Fruit fly (Drosophila melanogaster) whole organism, adult: ENCODE results near the gene Ssb-c31a.

Experiments used
- CG12768 ChIP-seq: fragments of 200-800 bp; sonication (Bioruptor generic); optimal IDR thresholded peaks from 2 replicates; lab custom pipeline; 2017; ENCODE audit warnings: missing biosample characterization, missing genetic modification characterization, mild to moderate bottlenecking, moderate library complexity, missing genetic modification reagents
- CG14711 ChIP-seq: fragments of 200-800 bp; sonication (Bioruptor generic); optimal IDR thresholded peaks from 2 replicates; lab custom pipeline; 2018; ENCODE audit warnings: missing biosample characterization, mild to moderate bottlenecking, missing genetic modification characterization, moderate library complexity
- CG1620 ChIP-seq: fragments of 200-800 bp; sonication (Bioruptor generic); optimal IDR thresholded peaks from 2 replicates; lab custom pipeline; 2016; ENCODE audit warnings: missing biosample characterization, missing genetic modification characterization
- CG33017 ChIP-seq: fragments of 200-800 bp; sonication (Bioruptor generic); optimal IDR thresholded peaks from 2 replicates; lab custom pipeline; 2018; ENCODE audit warnings: missing biosample characterization, mild to moderate bottlenecking, missing genetic modification characterization, moderate library complexity
- CG7101 ChIP-seq: fragments of 200-800 bp; sonication (Bioruptor generic); optimal IDR thresholded peaks from 2 replicates; lab custom pipeline; 2018; ENCODE audit warnings: missing biosample characterization, mild to moderate bottlenecking, missing genetic modification characterization, moderate library complexity
- Mnt ChIP-seq: fragments of 200-800 bp; sonication (Bioruptor generic); optimal IDR thresholded peaks from 2 replicates; lab custom pipeline; 2016; ENCODE audit warnings: missing biosample characterization, mild to moderate bottlenecking, missing genetic modification characterization
- bab1 ChIP-seq: fragments of 200-800 bp; sonication (Bioruptor generic); optimal IDR thresholded peaks from 3 replicates; lab custom pipeline; 2019; ENCODE audit warnings: missing biosample characterization, mild to moderate bottlenecking, missing genetic modification characterization, moderate library complexity
- cic ChIP-seq: fragments of 200-800 bp; sonication (Bioruptor generic); optimal IDR thresholded peaks from 2 replicates; lab custom pipeline; 2017; ENCODE audit warnings: missing biosample characterization, mild to moderate bottlenecking, missing genetic modification characterization, moderate library complexity
- ovo ChIP-seq: fragments of 200-800 bp; sonication (Bioruptor generic); optimal IDR thresholded peaks from 2 replicates; lab custom pipeline; 2016; ENCODE audit warnings: missing biosample characterization, missing genetic modification characterization
- tj ChIP-seq: fragments of 200-800 bp; sonication (Bioruptor generic); optimal IDR thresholded peaks from 3 replicates; lab custom pipeline; 2017; ENCODE audit warnings: missing biosample characterization, mild to moderate bottlenecking, missing genetic modification characterization, moderate library complexity

- TF ChIP-seq Mnt (no peak), CG33017 (no peak), CG14711 (tag; lab: Kevin White, UChicago) (no peak), tj (GFP tag; lab: Kevin White, UChicago) (no peak), CG7101 (tag; lab: Kevin White, UChicago) (no peak), ovo (GFP tag; lab: Kevin White, UChicago) (no peak), bab1 (GFP tag; lab: Kevin White, UChicago) (no peak), CG12768 (no peak), CG1620 (no peak), cic (GFP tag; lab: Kevin White, UChicago) (no peak)
These were observed 46.5 kb downstream of the Ssb-c31a start, which contains the start of gene CG8086 for dm6 chr2L:8257401-8258266.
